Fruit fly (Drosophila melanogaster) whole organism, prepupa: ENCODE results near the gene CG8319.

Experiments
- CG10631 ChIP-seq: fragments of 200-800 bp; sonication (Bioruptor generic); optimal IDR thresholded peaks from 2 replicates; lab custom pipeline; 2016; ENCODE audit warnings: missing biosample characterization, missing genetic modification characterization
- CG10669 ChIP-seq: fragments of 200-800 bp; sonication (Bioruptor generic); optimal IDR thresholded peaks from 3 replicates; lab custom pipeline; 2018; ENCODE audit warnings: missing biosample characterization, mild to moderate bottlenecking, missing genetic modification characterization, moderate library complexity
- CG11294 ChIP-seq: fragments of 200-800 bp; sonication (Bioruptor generic); IDR thresholded peaks from 2 replicates; pipeline ENCODE4 v1.3.6; 2022; ENCODE audit warnings: missing biosample characterization, missing genetic modification characterization
- CG11762 ChIP-seq: fragments of 200-800 bp; sonication (Bioruptor generic); optimal IDR thresholded peaks from 3 replicates; lab custom pipeline; 2016; ENCODE audit warnings: missing biosample characterization, missing genetic modification characterization; ENCODE audit not compliant: insufficient read depth
- CG1621 ChIP-seq: fragments of 200-800 bp; sonication (Bioruptor generic); optimal IDR thresholded peaks from 3 replicates; lab custom pipeline; 2018; ENCODE audit warnings: missing biosample characterization, mild to moderate bottlenecking, missing genetic modification characterization
- CG3032 ChIP-seq: fragments of 200-800 bp; optimal IDR thresholded peaks from 2 replicates; lab custom pipeline; 2019; ENCODE audit warnings: missing biosample characterization, mild to moderate bottlenecking, missing genetic modification characterization, moderate library complexity
- CG31627 ChIP-seq: fragments of 200-800 bp; sonication (Bioruptor generic); optimal IDR thresholded peaks from 3 replicates; lab custom pipeline; 2016; ENCODE audit warnings: missing biosample characterization, missing genetic modification characterization
- CG32006 ChIP-seq: fragments of 200-800 bp; sonication (Bioruptor generic); optimal IDR thresholded peaks from 3 replicates; lab custom pipeline; 2017; ENCODE audit warnings: missing biosample characterization, mild to moderate bottlenecking, missing genetic modification characterization
- CG34406 ChIP-seq: fragments of 200-800 bp; sonication (Bioruptor generic); optimal IDR thresholded peaks from 3 replicates; lab custom pipeline; 2016; ENCODE audit warnings: missing biosample characterization, missing genetic modification characterization
- CG4318 ChIP-seq: fragments of 200-800 bp; sonication (Bioruptor generic); optimal IDR thresholded peaks from 3 replicates; lab custom pipeline; 2017; ENCODE audit warnings: missing biosample characterization, mild to moderate bottlenecking, missing genetic modification characterization
- CG6163 ChIP-seq: fragments of 200-800 bp; sonication (Bioruptor generic); IDR thresholded peaks from 3 replicates; pipeline ENCODE4 v1.3.6; 2022; ENCODE audit warnings: missing biosample characterization, missing genetic modification characterization
- CG6276 ChIP-seq: fragments of 200-800 bp; sonication (Bioruptor generic); optimal IDR thresholded peaks from 2 replicates; lab custom pipeline; 2017; ENCODE audit warnings: missing biosample characterization, mild to moderate bottlenecking, missing genetic modification characterization
- CG6792 ChIP-seq: fragments of 200-800 bp; sonication (Bioruptor generic); optimal IDR thresholded peaks from 3 replicates; lab custom pipeline; 2016; ENCODE audit warnings: missing biosample characterization, missing genetic modification characterization
- CG6808 ChIP-seq: fragments of 200-800 bp; sonication (Bioruptor generic); optimal IDR thresholded peaks from 3 replicates; lab custom pipeline; 2017; ENCODE audit warnings: missing biosample characterization, missing genetic modification characterization, mild to moderate bottlenecking, moderate library complexity, missing genetic modification reagents
- CG6854 ChIP-seq: fragments of 200-800 bp; sonication (Bioruptor generic); optimal IDR thresholded peaks from 2 replicates; lab custom pipeline; 2017; ENCODE audit warnings: missing biosample characterization, mild to moderate bottlenecking, missing genetic modification characterization
- CG7368 ChIP-seq: fragments of 200-800 bp; sonication (Bioruptor generic); optimal IDR thresholded peaks from 3 replicates; lab custom pipeline; 2016; ENCODE audit warnings: missing biosample characterization, missing genetic modification characterization
- CG8119 ChIP-seq: fragments of 200-800 bp; sonication (Bioruptor generic); IDR thresholded peaks from 3 replicates; pipeline ENCODE4 v1.3.6; 2022; ENCODE audit warnings: missing biosample characterization, missing genetic modification characterization
- CG8319 ChIP-seq: fragments of 200-800 bp; sonication (Bioruptor generic); optimal IDR thresholded peaks from 3 replicates; lab custom pipeline; 2016; ENCODE audit warnings: missing biosample characterization, missing genetic modification characterization
- CG8632 ChIP-seq: fragments of 200-800 bp; sonication (Bioruptor generic); optimal IDR thresholded peaks from 3 replicates; lab custom pipeline; 2016; ENCODE audit warnings: missing biosample characterization, missing genetic modification characterization
- Eip75B ChIP-seq: fragments of 200-800 bp; sonication (Bioruptor generic); optimal IDR thresholded peaks from 3 replicates; lab custom pipeline; 2016; ENCODE audit warnings: missing biosample characterization, missing genetic modification characterization
- Eip78C ChIP-seq: fragments of 200-800 bp; sonication (Bioruptor generic); peaks from one replicate; lab custom pipeline; 2016; ENCODE audit warnings: missing biosample characterization, missing genetic modification characterization
- Eip93F ChIP-seq: fragments of 200-800 bp; sonication (Bioruptor generic); optimal IDR thresholded peaks from 2 replicates; lab custom pipeline; 2016; ENCODE audit warnings: missing biosample characterization, mild to moderate bottlenecking, missing genetic modification characterization
- Ets21C ChIP-seq: fragments of 200-800 bp; sonication (Bioruptor generic); optimal IDR thresholded peaks from 3 replicates; lab custom pipeline; 2016; ENCODE audit warnings: missing biosample characterization, missing genetic modification characterization
- Ets96B ChIP-seq: fragments of 200-800 bp; optimal IDR thresholded peaks from 2 replicates; lab custom pipeline; 2019; ENCODE audit warnings: missing biosample characterization, mild to moderate bottlenecking, missing genetic modification characterization, moderate library complexity
- Gug ChIP-seq: fragments of 200-800 bp; sonication (Bioruptor generic); IDR thresholded peaks from 2 replicates; pipeline ENCODE4 v1.3.6; 2022; ENCODE audit warnings: missing biosample characterization, missing genetic modification characterization
- Hr38 ChIP-seq: sonication (Bioruptor generic); optimal IDR thresholded peaks from 2 replicates; lab custom pipeline; 2016; ENCODE audit warnings: missing biosample characterization, missing genetic modification characterization
- Hr39 ChIP-seq: fragments of 200-800 bp; sonication (Bioruptor generic); optimal IDR thresholded peaks from 2 replicates; lab custom pipeline; 2016; ENCODE audit warnings: missing biosample characterization, missing genetic modification characterization
- Hr4 ChIP-seq: fragments of 200-800 bp; sonication (Bioruptor generic); optimal IDR thresholded peaks from 3 replicates; lab custom pipeline; 2016; ENCODE audit warnings: missing biosample characterization, missing genetic modification characterization
- Lpt ChIP-seq: fragments of 200-800 bp; sonication (Bioruptor generic); optimal IDR thresholded peaks from 3 replicates; lab custom pipeline; 2016; ENCODE audit warnings: missing biosample characterization, missing genetic modification characterization
- OdsH ChIP-seq: fragments of 200-800 bp; sonication (Bioruptor generic); optimal IDR thresholded peaks from 3 replicates; lab custom pipeline; 2016; ENCODE audit warnings: missing biosample characterization, missing genetic modification characterization
- Smox ChIP-seq: fragments of 200-800 bp; sonication (Bioruptor generic); optimal IDR thresholded peaks from 3 replicates; lab custom pipeline; 2016; ENCODE audit warnings: missing biosample characterization, missing genetic modification characterization
- Sox102F ChIP-seq: fragments of 200-800 bp; sonication (Bioruptor generic); optimal IDR thresholded peaks from 2 replicates; lab custom pipeline; 2016; ENCODE audit warnings: missing biosample characterization, mild to moderate bottlenecking, missing genetic modification characterization
- Sox14 ChIP-seq: fragments of 200-800 bp; sonication (Bioruptor generic); optimal IDR thresholded peaks from 3 replicates; lab custom pipeline; 2016; ENCODE audit warnings: missing biosample characterization, missing genetic modification characterization
- Sox15 ChIP-seq: fragments of 200-800 bp; sonication (Bioruptor generic); optimal IDR thresholded peaks from 3 replicates; lab custom pipeline; 2016; ENCODE audit warnings: missing biosample characterization, missing genetic modification characterization
- acj6 ChIP-seq: fragments of 200-800 bp; sonication (Bioruptor generic); optimal IDR thresholded peaks from 3 replicates; lab custom pipeline; 2016; ENCODE audit warnings: missing biosample characterization, missing genetic modification characterization
- dac ChIP-seq: fragments of 200-800 bp; sonication (Bioruptor generic); optimal IDR thresholded peaks from 2 replicates; lab custom pipeline; 2017; ENCODE audit warnings: missing biosample characterization, mild to moderate bottlenecking, missing genetic modification characterization
- dsx ChIP-seq: fragments of 200-800 bp; optimal IDR thresholded peaks from 3 replicates; lab custom pipeline; 2019; ENCODE audit warnings: missing biosample characterization, mild to moderate bottlenecking, missing genetic modification characterization, moderate library complexity; ENCODE audit not compliant: poor library complexity, severe bottlenecking
- eg ChIP-seq: fragments of 200-800 bp; sonication (Bioruptor generic); IDR thresholded peaks from 3 replicates; pipeline ENCODE4 v1.3.6; 2022; ENCODE audit warnings: missing biosample characterization, missing genetic modification characterization
- esn ChIP-seq: fragments of 200-800 bp; sonication (Bioruptor generic); optimal IDR thresholded peaks from 2 replicates; lab custom pipeline; 2016; ENCODE audit warnings: missing biosample characterization, mild to moderate bottlenecking, missing genetic modification characterization, moderate library complexity
- fd59A ChIP-seq: fragments of 200-800 bp; sonication (Bioruptor generic); optimal IDR thresholded peaks from 2 replicates; lab custom pipeline; 2017; ENCODE audit warnings: missing biosample characterization, mild to moderate bottlenecking, missing genetic modification characterization, missing genetic modification reagents
- fkh ChIP-seq: fragments of 200-800 bp; sonication (Bioruptor generic); optimal IDR thresholded peaks from 3 replicates; lab custom pipeline; 2017; ENCODE audit warnings: missing biosample characterization, mild to moderate bottlenecking, missing genetic modification characterization, moderate library complexity
- lz ChIP-seq: fragments of 200-800 bp; sonication (Bioruptor generic); optimal IDR thresholded peaks from 3 replicates; lab custom pipeline; 2016; ENCODE audit warnings: missing biosample characterization, missing genetic modification characterization
- pdm3 ChIP-seq: fragments of 200-800 bp; sonication (Bioruptor generic); optimal IDR thresholded peaks from 3 replicates; lab custom pipeline; 2016; ENCODE audit warnings: missing biosample characterization, missing genetic modification characterization
- salr ChIP-seq, 2 experiments: fragments of 200-800 bp; sonication (Bioruptor generic); optimal IDR thresholded peaks; 3 replicates each; lab custom pipeline; 2016 to 2018; ENCODE audit warnings: missing biosample characterization in 2 of 2, missing genetic modification characterization in 2 of 2, mild to moderate bottlenecking in 1 of 2
- spab ChIP-seq: fragments of 200-800 bp; sonication (Bioruptor generic); optimal IDR thresholded peaks from 2 replicates; lab custom pipeline; 2017; ENCODE audit warnings: missing biosample characterization, mild to moderate bottlenecking, missing genetic modification characterization, missing genetic modification reagents
- ss ChIP-seq, 2 experiments: fragments of 200-800 bp; sonication (Bioruptor generic); optimal IDR thresholded peaks; 2 replicates in 1 of 2; 3 replicates in 1 of 2; lab custom pipeline; 2017 to 2018; ENCODE audit warnings: mild to moderate bottlenecking in 2 of 2, missing biosample characterization in 2 of 2, missing genetic modification characterization in 2 of 2, moderate library complexity in 1 of 2
- svp ChIP-seq: fragments of 200-800 bp; sonication (Bioruptor generic); peaks from one replicate; lab custom pipeline; 2016; ENCODE audit warnings: missing biosample characterization, missing genetic modification characterization
- topi ChIP-seq: fragments of 200-800 bp; sonication (Bioruptor generic); optimal IDR thresholded peaks from 3 replicates; lab custom pipeline; 2016; ENCODE audit warnings: missing biosample characterization, missing genetic modification characterization
- vri ChIP-seq: fragments of 200-800 bp; sonication (Bioruptor generic); optimal IDR thresholded peaks from 3 replicates; lab custom pipeline; 2016; ENCODE audit warnings: missing biosample characterization, mild to moderate bottlenecking, missing genetic modification characterization

Gene CG8319

dm6 chr3R:9613124-9613523 lies 14.0 kb upstream of the CG8319 start (continued):
- TF ChIP-seq CG32006 (GFP tag; lab: Kevin White, UChicago) (peak; percentile 88), CG8319 (GFP tag; lab: Kevin White, UChicago) (peak; percentile 68), Eip78C (GFP tag; lab: Kevin White, UChicago) (peak; percentile 96), CG31627 (GFP tag; lab: Kevin White, UChicago) (peak; percentile 85), CG11294 (GFP tag; lab: Robert Waterston, UW) (peak; percentile 89), Sox14 (GFP tag; lab: Kevin White, UChicago) (peak; percentile 84), CG34406 (peak; percentile 75), CG6163 (GFP tag; lab: Robert Waterston, UW) (peak; percentile 93)

- TF ChIP-seq Eip75B (GFP tag; lab: Kevin White, UChicago): peak; percentile 38
- peak; percentile 9 for TF ChIP-seq Sox102F (GFP tag; lab: Kevin White, UChicago)
- TF ChIP-seq eg (GFP tag; lab: Robert Waterston, UW): peak; percentile 96
- peak; percentile 45 for TF ChIP-seq lz (GFP tag; lab: Kevin White, UChicago)
- peak; percentile 67 for TF ChIP-seq dac
- TF ChIP-seq CG11762 (GFP tag; lab: Kevin White, UChicago): peak; percentile 67
- peak; percentile 61 for TF ChIP-seq CG10631 (GFP tag; lab: Kevin White, UChicago)
- TF ChIP-seq salr (GFP tag; optimal IDR thresholded peaks at IDR 0.05; lab: Kevin White, UChicago): peak in 1 of 2 experiments; percentile 49
- TF ChIP-seq CG6792 (GFP tag; lab: Kevin White, UChicago): peak; percentile 41
- peak; percentile 13 for TF ChIP-seq Sox15
- TF ChIP-seq CG8632 (GFP tag; lab: Kevin White, UChicago): peak; percentile 34
- TF ChIP-seq Gug: peak; percentile 89
- TF ChIP-seq CG34406: peak; percentile 41
- peak; percentile 76 for TF ChIP-seq Lpt (GFP tag; lab: Kevin White, UChicago)
- TF ChIP-seq vri (GFP tag; lab: Kevin White, UChicago): no peak
- TF ChIP-seq CG8119: peak; percentile 87
- TF ChIP-seq CG7368 (GFP tag; lab: Kevin White, UChicago): peak; percentile 43
- peak; percentile 50 for TF ChIP-seq CG10669 (GFP tag; lab: Kevin White, UChicago)
- peak; percentile 62 for TF ChIP-seq acj6
- TF ChIP-seq CG6854 (GFP tag; lab: Kevin White, UChicago): no peak
- no peak for TF ChIP-seq ss (GFP tag; optimal IDR thresholded peaks at IDR 0.05; lab: Kevin White, UChicago)
- TF ChIP-seq Eip78C (GFP tag; lab: Kevin White, UChicago): peak; percentile 94
- TF ChIP-seq CG1621 (tag; lab: Kevin White, UChicago): no peak
- TF ChIP-seq dsx (GFP tag; lab: Kevin White, UChicago): peak; percentile 29
- peak; percentile 85 for TF ChIP-seq CG32006 (GFP tag; lab: Kevin White, UChicago)
- TF ChIP-seq Sox14 (GFP tag; lab: Kevin White, UChicago): peak; percentile 63
- peak; percentile 25 for TF ChIP-seq Ets96B
- TF ChIP-seq spab: peak; percentile 21
- TF ChIP-seq CG31627 (GFP tag; lab: Kevin White, UChicago): peak; percentile 56
- peak; percentile 53 for TF ChIP-seq Hr39 (GFP tag; lab: Kevin White, UChicago)
- peak; percentile 75 for TF ChIP-seq OdsH (GFP tag; lab: Kevin White, UChicago)
- no peak for TF ChIP-seq Eip93F (GFP tag; lab: Kevin White, UChicago)
- TF ChIP-seq CG4318 (GFP tag; lab: Kevin White, UChicago): no peak
- peak; percentile 18 for TF ChIP-seq fd59A (GFP tag; lab: Kevin White, UChicago)
- TF ChIP-seq pdm3: peak; percentile 66
- TF ChIP-seq topi (GFP tag; lab: Kevin White, UChicago): peak; percentile 46
- TF ChIP-seq fkh (GFP tag; lab: Kevin White, UChicago): peak; percentile 9
- TF ChIP-seq Ets21C (GFP tag; lab: Kevin White, UChicago): no peak
- no peak for TF ChIP-seq Hr38 (GFP tag; lab: Kevin White, UChicago)
- peak; percentile 78 for TF ChIP-seq Hr4 (GFP tag; lab: Kevin White, UChicago)
- peak; percentile 35 for TF ChIP-seq CG3032 (tag; lab: Kevin White, UChicago)
- no peak for TF ChIP-seq Smox
- TF ChIP-seq svp (GFP tag; lab: Kevin White, UChicago): peak; percentile 54
- peak; percentile 46 for TF ChIP-seq esn
- peak; percentile 90 for TF ChIP-seq CG11294 (GFP tag; lab: Robert Waterston, UW)
- peak; percentile 53 for TF ChIP-seq CG6808 (GFP tag; lab: Kevin White, UChicago)
- peak; percentile 80 for TF ChIP-seq CG6276 (GFP tag; lab: Kevin White, UChicago)
Observed at dm6 chr3R:9618331-9618730, 8.8 kb upstream of the CG8319 start.
